Worm (Caenorhabditis elegans): Measurements from ENCODE around the gene ncx-6.
A peak's percentile ranks its signal among the peaks of the same experiment; 100 is the strongest.

Gene ncx-6

DNA sequence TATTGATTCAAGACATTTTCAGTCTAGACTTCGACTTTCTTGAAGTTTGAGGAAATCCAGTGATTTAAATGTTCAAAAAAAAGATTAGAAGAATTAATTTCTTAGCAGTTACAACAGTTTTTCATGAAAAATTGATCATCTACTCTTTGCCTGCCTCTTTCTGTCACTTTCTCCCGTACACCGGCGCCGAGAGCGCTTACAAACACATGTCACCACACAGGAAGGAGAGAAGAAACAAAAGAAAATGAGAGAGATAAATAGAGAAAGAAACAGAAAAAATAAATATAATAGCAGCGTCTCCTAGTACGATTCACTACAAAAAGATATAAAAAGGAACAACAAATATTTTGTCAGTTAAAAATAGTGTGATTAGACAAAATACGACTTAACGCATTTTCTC, 47.1 kb downstream of the ncx-6 start:
- no peak for TF ChIP-seq R02D3.7 (tag; optimal IDR thresholded peaks at IDR 0.05)
- TF ChIP-seq nhr-23 (tag; optimal IDR thresholded peaks at IDR 0.05) = peak; percentile 5
- no peak for TF ChIP-seq ZK546.5 (tag; optimal IDR thresholded peaks at IDR 0.05)
- peak; percentile 14 for TF ChIP-seq nfya-1 (tag; optimal IDR thresholded peaks at IDR 0.05; ENCODE audit: insufficient read depth)
- no peak for TF ChIP-seq elt-1 (tag; optimal IDR thresholded peaks at IDR 0.05)
- TF ChIP-seq nhr-25 (tag; optimal IDR thresholded peaks at IDR 0.05) = peak; percentile 19
- TF ChIP-seq nhr-77 (tag; optimal IDR thresholded peaks at IDR 0.05) = no peak
- peak; percentile 77 for TF ChIP-seq pha-4 (tag; optimal IDR thresholded peaks at IDR 0.05)

- peak; percentile 64 for TF ChIP-seq nhr-25 (tag; optimal IDR thresholded peaks at IDR 0.05)
- TF ChIP-seq aly-2 (tag; optimal IDR thresholded peaks at IDR 0.05) = no peak
- no peak for TF ChIP-seq elt-1 (tag; optimal IDR thresholded peaks at IDR 0.05)
- TF ChIP-seq tbx-2 (tag; optimal IDR thresholded peaks at IDR 0.05) = no peak
- TF ChIP-seq daf-12 (tag; optimal IDR thresholded peaks at IDR 0.05) = no peak
- peak; percentile 67 for TF ChIP-seq nhr-23 (tag; optimal IDR thresholded peaks at IDR 0.05)
- no peak for TF ChIP-seq snpc-4 (tag; optimal IDR thresholded peaks at IDR 0.05)
- TF ChIP-seq unc-62 (GFP tag; optimal IDR thresholded peaks at IDR 0.05) = no peak
- TF ChIP-seq elt-3 (tag; optimal IDR thresholded peaks at IDR 0.05) = no peak
- peak; percentile 13 for TF ChIP-seq pha-4 (tag; optimal IDR thresholded peaks at IDR 0.05)
Observed at ce11 chrIII:9666239-9666638, 47.5 kb downstream of the ncx-6 start.

DNA sequence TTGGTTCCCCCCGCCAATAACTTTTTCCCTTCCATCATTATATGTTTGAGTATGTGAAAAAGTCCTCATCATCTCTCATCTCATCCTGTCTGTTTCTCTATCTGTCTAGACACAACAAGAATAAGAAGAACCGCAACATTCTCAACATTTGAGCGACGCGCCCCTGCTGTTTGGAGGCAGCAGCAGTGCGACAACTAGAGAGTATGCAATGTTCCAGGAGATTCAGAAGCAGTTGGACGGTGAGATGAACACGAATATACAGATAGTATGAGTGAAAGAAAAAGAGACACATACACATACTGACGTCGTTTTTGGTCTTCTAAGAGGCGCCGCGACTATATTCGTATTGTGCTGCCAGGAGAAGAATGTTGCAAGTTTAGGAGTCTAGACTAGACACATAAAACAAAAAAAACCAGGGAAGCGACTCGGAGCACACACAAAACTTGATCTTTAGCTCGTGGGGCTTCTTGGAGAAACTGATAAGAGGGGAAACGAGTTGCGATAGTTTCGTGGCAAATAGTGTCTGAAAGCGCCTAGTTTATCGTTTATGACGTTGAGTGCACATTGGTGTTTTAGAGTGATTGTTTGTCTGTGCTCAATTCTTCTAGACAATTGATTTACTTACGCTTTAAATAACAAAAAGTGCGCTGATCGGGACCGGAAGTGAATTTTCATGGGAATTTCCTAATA, 48.1 kb downstream of the ncx-6 start:
- TF ChIP-seq mdl-1 (tag; optimal IDR thresholded peaks at IDR 0.05) (peak; percentile 14), pqm-1 (tag; optimal IDR thresholded peaks at IDR 0.05) (peak; percentile 80), lsy-12 (tag; optimal IDR thresholded peaks at IDR 0.05) (peak; percentile 5), lin-39 (tag; optimal IDR thresholded peaks at IDR 0.05) (peak; percentile 62), nhr-25 (tag; optimal IDR thresholded peaks at IDR 0.05) (peak; percentile 45), nhr-23 (tag; optimal IDR thresholded peaks at IDR 0.05) (peak; percentile 9), unc-62 (GFP tag; optimal IDR thresholded peaks at IDR 0.05) (peak; percentile 57), elt-3 (tag; optimal IDR thresholded peaks at IDR 0.05) (no peak), nfya-1 (tag; optimal IDR thresholded peaks at IDR 0.05; ENCODE audit: insufficient read depth) (peak; percentile 64), lin-15B (tag; optimal IDR thresholded peaks at IDR 0.05) (peak; percentile 38), elt-2 (tag; optimal IDR thresholded peaks at IDR 0.05) (peak; percentile 85), zag-1 (tag; optimal IDR thresholded peaks at IDR 0.05) (no peak), hmg-11 (tag; optimal IDR thresholded peaks at IDR 0.05) (peak; percentile 26), fkh-10 (GFP tag; optimal IDR thresholded peaks at IDR 0.05) (peak; percentile 41), R02D3.7 (tag; optimal IDR thresholded peaks at IDR 0.05) (peak; percentile 4), egl-5 (tag; optimal IDR thresholded peaks at IDR 0.05) (peak; percentile 45), nhr-77 (tag; optimal IDR thresholded peaks at IDR 0.05) (no peak), jun-1 (tag; optimal IDR thresholded peaks at IDR 0.05) (no peak), nhr-43 (tag; optimal IDR thresholded peaks at IDR 0.05; ENCODE audit: poor library complexity, severe bottlenecking) (peak; percentile 42)

- TF ChIP-seq nfya-1 (tag; optimal IDR thresholded peaks at IDR 0.05; ENCODE audit: insufficient read depth) (peak; percentile 43), fkh-10 (GFP tag; optimal IDR thresholded peaks at IDR 0.05) (peak; percentile 88), lin-39 (tag; optimal IDR thresholded peaks at IDR 0.05) (peak; percentile 49), fkh-2 (tag; optimal IDR thresholded peaks at IDR 0.05) (no peak)
Observed at ce11 chrIII:9664484-9665221, 49.1 kb downstream of the ncx-6 start.

DNA sequence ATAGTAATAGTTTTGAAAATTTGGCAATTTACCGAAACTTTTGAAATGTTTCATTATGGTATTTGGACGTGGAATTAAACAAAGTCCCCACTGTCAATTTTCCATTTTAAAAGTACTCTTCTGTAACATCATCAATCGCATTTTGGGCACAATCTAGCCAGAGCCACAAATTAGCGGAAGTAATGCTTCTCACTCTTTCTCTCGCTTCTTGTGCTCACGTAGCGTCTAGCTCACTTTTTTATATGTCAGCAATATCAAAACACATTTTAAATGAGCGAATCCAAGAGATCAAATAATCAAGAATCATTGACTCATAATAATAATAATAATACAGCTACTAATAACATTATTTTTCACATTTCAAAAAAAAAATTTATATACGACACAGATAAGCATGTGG, 49.8 kb downstream of the ncx-6 start:
- TF ChIP-seq eor-1 (tag; optimal IDR thresholded peaks at IDR 0.05) (no peak), jun-1 (tag; optimal IDR thresholded peaks at IDR 0.05) (no peak), hmg-11 (tag; optimal IDR thresholded peaks at IDR 0.05) (no peak), elt-3 (tag; optimal IDR thresholded peaks at IDR 0.05) (no peak), nhr-28 (tag; optimal IDR thresholded peaks at IDR 0.05) (no peak), tbx-2 (tag; optimal IDR thresholded peaks at IDR 0.05) (no peak), nfya-1 (tag; optimal IDR thresholded peaks at IDR 0.05; ENCODE audit: insufficient read depth) (no peak), aly-2 (tag; optimal IDR thresholded peaks at IDR 0.05) (no peak), skn-1 (tag; optimal IDR thresholded peaks at IDR 0.05) (no peak)

Measured in whole organism, L3 larva.